Worm (Caenorhabditis elegans) whole organism, early embryonic: ENCODE data around the gene lpr-4.

Experiments used
- B0310.2 ChIP-seq: sonication (generic microtip); optimal IDR thresholded peaks from 2 replicates; lab custom pipeline; 2016; ENCODE audit warnings: mild to moderate bottlenecking, missing genetic modification characterization, missing compliant biosample characterization
- aly-1 ChIP-seq: sonication (generic microtip); optimal IDR thresholded peaks from 2 replicates; lab custom pipeline; 2016; ENCODE audit warnings: missing genetic modification characterization, missing compliant biosample characterization
- ama-1 ChIP-seq: fragments of 150-350 bp; optimal IDR thresholded peaks from 2 replicates; lab custom pipeline; 2014
- ceh-36 ChIP-seq: sonication (generic microtip); optimal IDR thresholded peaks from 2 replicates; lab custom pipeline; 2016; ENCODE audit warnings: missing genetic modification characterization, inconsistent platforms, missing compliant biosample characterization
- flt-1 ChIP-seq: fragments of 200-800 bp; sonication (Bioruptor generic); IDR thresholded peaks from 2 replicates; pipeline ENCODE4 v1.3.6; 2022; ENCODE audit warnings: missing genetic modification characterization, missing compliant biosample characterization
- scrt-1 ChIP-seq: fragments of 200-800 bp; sonication (Bioruptor generic); IDR thresholded peaks from 2 replicates; pipeline ENCODE4 v1.3.6; 2022; ENCODE audit warnings: missing genetic modification characterization, missing compliant biosample characterization
- tra-4 ChIP-seq: sonication (generic microtip); optimal IDR thresholded peaks from 2 replicates; lab custom pipeline; 2017; ENCODE audit warnings: missing genetic modification characterization, missing compliant biosample characterization

ce11 chrX:11033128-11033951 lies 31.6 kb upstream of the lpr-4 start:
- TF ChIP-seq ceh-36 (tag; lab: Kevin White, UChicago) (no peak), aly-1 (tag; lab: Kevin White, UChicago) (no peak), scrt-1 (GFP tag; lab: Robert Waterston, UW) (no peak), flt-1 (no peak), tra-4 (no peak), ama-1 (lab: Kevin White, UChicago) (no peak), B0310.2 (no peak)
